Fruit fly (Drosophila melanogaster) whole organism, adult: ENCODE results near the gene Ir25a.

ENCODE experiments used
- CG11617 ChIP-seq: fragments of 200-800 bp; sonication (Bioruptor generic); optimal IDR thresholded peaks from 2 replicates; lab custom pipeline; 2017; ENCODE audit warnings: mild to moderate bottlenecking, missing biosample characterization, missing genetic modification reagents, missing genetic modification characterization
- CG1620 ChIP-seq: fragments of 200-800 bp; sonication (Bioruptor generic); optimal IDR thresholded peaks from 2 replicates; lab custom pipeline; 2016; ENCODE audit warnings: missing biosample characterization, missing genetic modification characterization
- CG7101 ChIP-seq: fragments of 200-800 bp; sonication (Bioruptor generic); optimal IDR thresholded peaks from 2 replicates; lab custom pipeline; 2018; ENCODE audit warnings: missing biosample characterization, mild to moderate bottlenecking, missing genetic modification characterization, moderate library complexity
- Clk ChIP-seq: fragments of 200-800 bp; sonication (Bioruptor generic); optimal IDR thresholded peaks from 2 replicates; lab custom pipeline; 2017; ENCODE audit warnings: missing biosample characterization, missing genetic modification characterization
- Crg-1 ChIP-seq: fragments of 200-800 bp; sonication (Bioruptor generic); optimal IDR thresholded peaks from 2 replicates; lab custom pipeline; 2016; ENCODE audit warnings: missing biosample characterization, missing genetic modification characterization
- Hr96 ChIP-seq: fragments of 200-800 bp; sonication (Bioruptor generic); optimal IDR thresholded peaks from 2 replicates; lab custom pipeline; 2016; ENCODE audit warnings: missing biosample characterization, missing genetic modification characterization
- Mnt ChIP-seq: fragments of 200-800 bp; sonication (Bioruptor generic); optimal IDR thresholded peaks from 2 replicates; lab custom pipeline; 2016; ENCODE audit warnings: missing biosample characterization, mild to moderate bottlenecking, missing genetic modification characterization
- bab1 ChIP-seq: fragments of 200-800 bp; sonication (Bioruptor generic); optimal IDR thresholded peaks from 3 replicates; lab custom pipeline; 2019; ENCODE audit warnings: missing biosample characterization, mild to moderate bottlenecking, missing genetic modification characterization, moderate library complexity
- cic ChIP-seq: fragments of 200-800 bp; sonication (Bioruptor generic); optimal IDR thresholded peaks from 2 replicates; lab custom pipeline; 2017; ENCODE audit warnings: missing biosample characterization, mild to moderate bottlenecking, missing genetic modification characterization, moderate library complexity
- kay ChIP-seq: fragments of 200-800 bp; sonication (Bioruptor generic); peaks from one replicate; lab custom pipeline; 2016; ENCODE audit warnings: missing biosample characterization, missing genetic modification characterization, borderline replicate concordance
- ovo ChIP-seq: fragments of 200-800 bp; sonication (Bioruptor generic); optimal IDR thresholded peaks from 2 replicates; lab custom pipeline; 2016; ENCODE audit warnings: missing biosample characterization, missing genetic modification characterization
- tj ChIP-seq: fragments of 200-800 bp; sonication (Bioruptor generic); optimal IDR thresholded peaks from 3 replicates; lab custom pipeline; 2017; ENCODE audit warnings: missing biosample characterization, mild to moderate bottlenecking, missing genetic modification characterization, moderate library complexity
- toe ChIP-seq: fragments of 200-800 bp; sonication (Bioruptor generic); optimal IDR thresholded peaks from 2 replicates; lab custom pipeline; 2016; ENCODE audit warnings: missing biosample characterization, missing genetic modification characterization

DNA sequence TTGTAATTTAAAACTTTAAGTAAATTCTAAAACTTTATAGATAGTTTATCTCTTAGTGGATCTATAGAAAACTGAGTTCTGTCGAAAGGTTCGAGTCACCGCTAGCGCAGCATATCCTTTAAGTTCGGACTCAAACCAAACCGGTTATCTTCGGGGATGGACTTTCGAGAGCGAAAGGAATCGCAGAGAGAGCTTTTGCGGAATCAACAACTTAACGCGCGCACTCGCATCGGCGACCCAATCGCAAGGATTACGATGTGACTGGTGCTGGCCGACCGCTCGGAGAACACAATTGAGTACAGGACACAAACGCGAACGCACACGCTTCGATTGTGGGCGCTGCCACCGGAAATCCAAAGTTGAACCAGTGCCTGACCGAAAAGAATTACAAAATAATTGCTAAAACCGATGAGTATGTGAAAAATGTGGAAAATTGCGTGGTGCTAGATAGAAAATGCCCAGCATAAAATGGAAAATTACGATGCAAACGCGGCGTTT, 17.6 kb upstream of the Ir25a start, which contains the start of gene smog:
- TF ChIP-seq kay (GFP tag; lab: Kevin White, UChicago) (no peak), ovo (GFP tag; lab: Kevin White, UChicago) (no peak), cic (GFP tag; lab: Kevin White, UChicago) (no peak), Hr96 (no peak), Mnt (no peak), Crg-1 (no peak), tj (GFP tag; lab: Kevin White, UChicago) (no peak), bab1 (GFP tag; lab: Kevin White, UChicago) (no peak), toe (GFP tag; lab: Kevin White, UChicago) (no peak), CG11617 (GFP tag; lab: Kevin White, UChicago) (no peak), CG7101 (tag; lab: Kevin White, UChicago) (no peak), CG1620 (GFP tag; lab: Kevin White, UChicago) (no peak), Clk (GFP tag; lab: Kevin White, UChicago) (no peak)
